Comparison of ENCODE assay signal across 3 fruit fly cellular contexts in the genomic region with DNA sequence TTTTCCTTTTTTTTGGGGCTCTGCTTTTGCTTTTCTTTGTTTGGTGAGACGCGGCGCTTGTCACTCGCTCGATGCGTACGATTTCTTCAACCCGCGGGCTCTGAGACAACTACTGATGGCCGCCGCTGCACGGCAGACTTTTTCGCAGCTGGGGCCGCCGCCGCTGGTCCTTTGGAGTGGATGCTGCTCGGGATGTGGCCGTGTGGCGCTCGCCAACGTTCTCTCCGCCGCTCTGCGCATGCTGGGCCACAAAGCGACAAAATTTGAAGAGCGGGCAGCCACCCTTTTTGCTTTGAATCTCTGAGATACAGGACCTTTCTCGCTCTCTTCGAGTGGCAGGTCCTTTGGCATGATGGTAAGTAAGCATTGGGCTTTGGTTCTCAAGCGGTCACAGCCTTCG.
A peak's percentile ranks its signal among the peaks of the same experiment; 100 is the strongest.
TF ChIP-seq lines count a peak whose summit lies in the region.

A gene (minus strand): TSS at position 101 of the 400 bp plus-strand sequence.

- TF ChIP-seq CTCF in whole organism, embryonic (GFP tag; optimal IDR thresholded peaks at IDR 0.05; lab: Kevin White, UChicago): no peak

TF ChIP-seq in whole organism, embryonic, 481 proteins besides CTCF, POLR2A, EP300 and RAD21:
- peak; percentile 15; the same call in 1 of the 2 replicates for TF ChIP-seq CG8765 (GFP tag; IDR thresholded peaks at IDR 0.05; lab: Robert Waterston, UW)
- no peak for TF ChIP-seq Awh (GFP tag; IDR thresholded peaks at IDR 0.05; lab: Robert Waterston, UW)
- peak; percentile 21; the same call in 1 of the 2 replicates for TF ChIP-seq NFAT (GFP tag; IDR thresholded peaks at IDR 0.05; lab: Robert Waterston, UW)
- peak; percentile 63 for TF ChIP-seq ewg (GFP tag; optimal IDR thresholded peaks at IDR 0.05; lab: Kevin White, UChicago)
- TF ChIP-seq YL-1 (GFP tag; optimal IDR thresholded peaks at IDR 0.05; lab: Kevin White, UChicago): no peak
- TF ChIP-seq HLH4C (GFP tag; IDR thresholded peaks at IDR 0.05; lab: Robert Waterston, UW; ENCODE audit: partially characterized antibody): 0 out of 3 replicates have a peak, but pooled peaks have one; percentile 13
- peak; percentile 5; the same call in 1 of the 2 replicates for TF ChIP-seq chm (GFP tag; IDR thresholded peaks at IDR 0.05; lab: Robert Waterston, UW)
- TF ChIP-seq CG3163 (GFP tag; optimal IDR thresholded peaks at IDR 0.05; lab: Kevin White, UChicago): peak; percentile 19
- TF ChIP-seq Jarid2 (GFP tag; optimal IDR thresholded peaks at IDR 0.05; lab: Kevin White, UChicago): peak; percentile 14
- TF ChIP-seq CoRest (tag; optimal IDR thresholded peaks at IDR 0.05; lab: Kevin White, UChicago): no peak
- TF ChIP-seq Dref (GFP tag; IDR thresholded peaks at IDR 0.05; lab: Robert Waterston, UW): 0 out of 2 replicates have a peak, but pooled peaks have one; percentile 13
TF ChIP-seq in whole organism, embryonic: peak in this region for 8.

TF ChIP-seq in whole organism, prepupa, 60 proteins besides CTCF, POLR2A, EP300 and RAD21:
- TF ChIP-seq eg (GFP tag; IDR thresholded peaks at IDR 0.05; lab: Robert Waterston, UW) (peak; percentile 27; the same call in 1 of the 3 replicates), CG8119 (GFP tag; IDR thresholded peaks at IDR 0.05; lab: Robert Waterston, UW) (no peak), svp (GFP tag; lab: Kevin White, UChicago) (peak; percentile 21), vri (GFP tag; optimal IDR thresholded peaks at IDR 0.05; lab: Kevin White, UChicago) (no peak), CG6163 (GFP tag; IDR thresholded peaks at IDR 0.05; lab: Robert Waterston, UW) (0 out of 3 replicates have a peak, but pooled peaks have one; percentile 19), CG6792 (GFP tag; optimal IDR thresholded peaks at IDR 0.05; lab: Kevin White, UChicago) (no peak)

TF ChIP-seq in whole organism, pupa, 21 proteins besides CTCF, POLR2A, EP300 and RAD21:
- TF ChIP-seq Ets98B (GFP tag; IDR thresholded peaks at IDR 0.05; lab: Robert Waterston, UW) (peak; percentile 21; the same call in 1 of the 2 replicates), CG32121 (GFP tag; IDR thresholded peaks at IDR 0.05; lab: Robert Waterston, UW) (no peak)
